Worm (Caenorhabditis elegans) whole organism, L1 larva: ENCODE results near the gene C13F10.5.

Experiments used
- C16A3.4 ChIP-seq: fragments of 150-350 bp; optimal IDR thresholded peaks from 2 replicates; lab custom pipeline; 2014; ENCODE audit warnings: missing biosample characterization, missing genetic modification characterization
- Y116A8C.19 ChIP-seq: sonication (generic microtip); optimal IDR thresholded peaks from 2 replicates; lab custom pipeline; 2016; ENCODE audit warnings: missing compliant biosample characterization, missing genetic modification characterization, borderline replicate concordance
- aha-1 ChIP-seq: fragments of 150-350 bp; optimal IDR thresholded peaks from 2 replicates; lab custom pipeline; 2014; ENCODE audit warnings: missing biosample characterization, missing genetic modification characterization
- ceh-63 ChIP-seq: fragments of 200-800 bp; sonication (Bioruptor generic); optimal IDR thresholded peaks from 2 replicates; lab custom pipeline; 2018; ENCODE audit warnings: mild to moderate bottlenecking, missing genetic modification characterization, missing compliant biosample characterization
- ceh-82 ChIP-seq, 3 experiments: fragments of 150-350 bp in 1 of 3; sonication (generic microtip) in 2 of 3; optimal IDR thresholded peaks; 2 replicates each; lab custom pipeline; 2014 to 2017; ENCODE audit warnings: missing biosample characterization in 3 of 3, missing genetic modification characterization in 3 of 3
- elt-2 ChIP-seq: sonication (generic microtip); optimal IDR thresholded peaks from 2 replicates; lab custom pipeline; 2016; ENCODE audit warnings: missing genetic modification characterization, mild to moderate bottlenecking, inconsistent platforms, missing compliant biosample characterization, missing genetic modification reagents
- irx-1 ChIP-seq: sonication (generic microtip); optimal IDR thresholded peaks from 2 replicates; lab custom pipeline; 2016; ENCODE audit warnings: missing genetic modification characterization, missing compliant biosample characterization
- nhr-237 ChIP-seq: fragments of 150-350 bp; optimal IDR thresholded peaks from 2 replicates; lab custom pipeline; 2014; ENCODE audit warnings: missing biosample characterization, missing genetic modification characterization
- nhr-28 ChIP-seq: fragments of 150-350 bp; optimal IDR thresholded peaks from 2 replicates; lab custom pipeline; 2014; ENCODE audit warnings: missing biosample characterization, missing genetic modification characterization
- nhr-76 ChIP-seq: sonication (generic microtip); optimal IDR thresholded peaks from 2 replicates; lab custom pipeline; 2017; ENCODE audit warnings: missing biosample characterization, missing genetic modification characterization
- nhr-77 ChIP-seq: fragments of 150-350 bp; optimal IDR thresholded peaks from 2 replicates; lab custom pipeline; 2014; ENCODE audit warnings: missing biosample characterization, missing genetic modification characterization
- pax-3 ChIP-seq: fragments of 200-800 bp; sonication (Bioruptor generic); optimal IDR thresholded peaks from 2 replicates; lab custom pipeline; 2018; ENCODE audit warnings: mild to moderate bottlenecking, missing genetic modification characterization, moderate library complexity, missing compliant biosample characterization
- sup-37 ChIP-seq: fragments of 200-800 bp; sonication (Bioruptor generic); optimal IDR thresholded peaks from 2 replicates; lab custom pipeline; 2018; ENCODE audit warnings: mild to moderate bottlenecking, missing genetic modification characterization, missing compliant biosample characterization

DNA sequence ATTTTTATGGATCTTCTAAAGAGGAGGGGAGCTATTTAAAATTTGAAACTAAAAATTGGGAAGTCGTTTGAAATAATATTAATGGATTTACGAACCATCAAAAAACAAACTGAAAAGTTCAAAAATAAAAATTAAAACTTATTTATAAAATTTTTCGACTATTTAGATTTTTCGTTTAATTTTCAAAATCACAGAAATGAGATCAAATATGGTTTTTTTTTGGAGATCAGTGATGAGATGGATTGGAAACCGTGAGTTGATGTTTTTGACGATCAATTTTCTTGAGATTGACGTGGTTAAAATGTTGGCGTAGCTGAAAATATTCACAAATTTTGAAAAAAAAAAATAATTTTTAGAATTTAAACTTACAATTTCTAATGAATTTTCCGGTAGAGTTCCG lies at the start of gene C13F10.5:
- TF ChIP-seq nhr-237 (tag; lab: Kevin White, UChicago) = no peak
- no peak for TF ChIP-seq pax-3 (tag; lab: Kevin White, UChicago)
- TF ChIP-seq ceh-63 (GFP tag; lab: Kevin White, UChicago) = no peak
- TF ChIP-seq aha-1 (tag; lab: Kevin White, UChicago) = no peak
- TF ChIP-seq irx-1 (tag; lab: Kevin White, UChicago) = no peak
- TF ChIP-seq nhr-28 (tag; lab: Kevin White, UChicago) = no peak
- no peak for TF ChIP-seq C16A3.4 (tag; lab: Kevin White, UChicago)
- TF ChIP-seq nhr-77 = no peak
- TF ChIP-seq ceh-82 (tag; optimal IDR thresholded peaks at IDR 0.05; lab: Kevin White, UChicago) = no peak
- no peak for TF ChIP-seq nhr-76
- no peak for TF ChIP-seq elt-2 (tag; lab: Kevin White, UChicago)
- TF ChIP-seq sup-37 (GFP tag; lab: Kevin White, UChicago) = no peak
- TF ChIP-seq Y116A8C.19 (tag; lab: Kevin White, UChicago) = no peak
